Fruit fly (Drosophila melanogaster): ENCODE measurements around the gene escl.

- TF ChIP-seq CG2199 (GFP tag; IDR thresholded peaks at IDR 0.05), result peak; percentile 91
- peak; percentile 77 for TF ChIP-seq gcm (GFP tag; optimal IDR thresholded peaks at IDR 0.05)
- TF ChIP-seq CG16779 (GFP tag; IDR thresholded peaks at IDR 0.05), result no peak
- TF ChIP-seq D19B (GFP tag; optimal IDR thresholded peaks at IDR 0.05), result no peak
- TF ChIP-seq CG12391 (tag; optimal IDR thresholded peaks at IDR 0.05), result no peak
- no peak for TF ChIP-seq NC2α (GFP tag; optimal IDR thresholded peaks at IDR 0.05)
- TF ChIP-seq sqz (GFP tag; optimal IDR thresholded peaks at IDR 0.05), result no peak
- no peak for TF ChIP-seq CG9727 (GFP tag; optimal IDR thresholded peaks at IDR 0.05)
These were observed 17.5 kb upstream of the escl start for dm6 chr2L:11973145-11973738.

All from whole organism, embryonic.